Fruit fly (Drosophila melanogaster) whole organism, embryonic: ENCODE data around the gene CG9839.
A peak's percentile ranks its signal among the peaks of the same experiment; 100 is the strongest.

Experiments used
- Abd-B ChIP-seq: fragments of 200-800 bp; sonication (Bioruptor generic); optimal IDR thresholded peaks from 2 replicates; lab custom pipeline; 2018; ENCODE audit warnings: missing biosample characterization, mild to moderate bottlenecking, missing genetic modification characterization, moderate library complexity
- CG10462 ChIP-seq: fragments of 200-800 bp; sonication (Bioruptor generic); optimal IDR thresholded peaks from 2 replicates; lab custom pipeline; 2016; ENCODE audit warnings: missing biosample characterization, missing genetic modification characterization
- CG10565 ChIP-seq: fragments of 200-800 bp; sonication (Bioruptor generic); optimal IDR thresholded peaks from 3 replicates; lab custom pipeline; 2016; ENCODE audit warnings: missing biosample characterization, mild to moderate bottlenecking, missing genetic modification characterization
- CG11456 ChIP-seq: fragments of 200-800 bp; sonication (Bioruptor generic); IDR thresholded peaks from 3 replicates; pipeline ENCODE4 v1.3.6; 2022; ENCODE audit warnings: missing biosample characterization, missing genetic modification characterization
- CG12942 ChIP-seq: fragments of 200-800 bp; sonication (Bioruptor generic); optimal IDR thresholded peaks from 3 replicates; lab custom pipeline; 2016; ENCODE audit warnings: missing biosample characterization, missing genetic modification characterization
- CG13296 ChIP-seq: fragments of 200-800 bp; sonication (Bioruptor generic); optimal IDR thresholded peaks from 3 replicates; lab custom pipeline; 2018; ENCODE audit warnings: missing biosample characterization, mild to moderate bottlenecking, missing genetic modification characterization
- CG14441 ChIP-seq: fragments of 200-800 bp; sonication (Bioruptor generic); IDR thresholded peaks from 2 replicates; pipeline ENCODE4 v1.3.6; 2022; ENCODE audit warnings: missing biosample characterization, missing genetic modification characterization
- CG14667 ChIP-seq: fragments of 200-800 bp; sonication (Bioruptor generic); IDR thresholded peaks from 2 replicates; pipeline ENCODE4 v1.3.6; 2022; ENCODE audit warnings: missing biosample characterization, missing genetic modification characterization
- CG15073 ChIP-seq: fragments of 200-800 bp; sonication (Bioruptor generic); optimal IDR thresholded peaks from 2 replicates; lab custom pipeline; 2016; ENCODE audit warnings: missing biosample characterization, missing genetic modification characterization
- CG16863 ChIP-seq: fragments of 200-800 bp; sonication (Bioruptor generic); optimal IDR thresholded peaks from 3 replicates; lab custom pipeline; 2016; ENCODE audit warnings: missing biosample characterization, missing genetic modification characterization
- CG17361 ChIP-seq: fragments of 200-800 bp; sonication (Bioruptor generic); IDR thresholded peaks from 3 replicates; pipeline ENCODE4 v1.3.6; 2022; ENCODE audit warnings: missing biosample characterization, missing genetic modification characterization
- CG18619 ChIP-seq: fragments of 200-800 bp; sonication (Bioruptor generic); optimal IDR thresholded peaks from 3 replicates; lab custom pipeline; 2017; ENCODE audit warnings: missing biosample characterization, mild to moderate bottlenecking, missing genetic modification characterization
- CG3065 ChIP-seq: fragments of 200-800 bp; sonication (Bioruptor generic); optimal IDR thresholded peaks from 2 replicates; lab custom pipeline; 2016; ENCODE audit warnings: missing biosample characterization, missing genetic modification characterization
- CG31388 ChIP-seq: fragments of 200-800 bp; sonication (Bioruptor generic); optimal IDR thresholded peaks from 2 replicates; lab custom pipeline; 2016; ENCODE audit warnings: missing biosample characterization, missing genetic modification characterization
- CG7556 ChIP-seq: fragments of 200-800 bp; sonication (Bioruptor generic); optimal IDR thresholded peaks from 2 replicates; lab custom pipeline; 2017; ENCODE audit warnings: missing biosample characterization, mild to moderate bottlenecking, missing genetic modification characterization
- CG9727 ChIP-seq: fragments of 200-800 bp; sonication (Bioruptor generic); optimal IDR thresholded peaks from 3 replicates; lab custom pipeline; 2017; ENCODE audit warnings: missing biosample characterization, mild to moderate bottlenecking, missing genetic modification characterization
- Camta ChIP-seq: fragments of 200-800 bp; sonication (Bioruptor generic); optimal IDR thresholded peaks from 2 replicates; lab custom pipeline; 2016; ENCODE audit warnings: missing biosample characterization, missing genetic modification characterization
- CrebB ChIP-seq: fragments of 200-800 bp; sonication (Bioruptor generic); optimal IDR thresholded peaks from 3 replicates; lab custom pipeline; 2018; ENCODE audit warnings: missing biosample characterization, mild to moderate bottlenecking, missing genetic modification characterization
- Dip3 ChIP-seq: fragments of 200-800 bp; sonication (Bioruptor generic); optimal IDR thresholded peaks from 3 replicates; lab custom pipeline; 2016; ENCODE audit warnings: missing biosample characterization, missing genetic modification characterization
- Fer3 ChIP-seq: fragments of 200-800 bp; sonication (Bioruptor generic); optimal IDR thresholded peaks from 2 replicates; lab custom pipeline; 2018; ENCODE audit warnings: missing biosample characterization, mild to moderate bottlenecking, missing genetic modification characterization, moderate library complexity
- Hand ChIP-seq: fragments of 200-800 bp; sonication (Bioruptor generic); optimal IDR thresholded peaks from 2 replicates; lab custom pipeline; 2017; ENCODE audit warnings: mild to moderate bottlenecking, missing biosample characterization, missing genetic modification reagents, missing genetic modification characterization
- Hey ChIP-seq: fragments of 200-800 bp; sonication (Bioruptor generic); optimal IDR thresholded peaks from 3 replicates; lab custom pipeline; 2018; ENCODE audit warnings: missing biosample characterization, mild to moderate bottlenecking, missing genetic modification characterization
- Hr51 ChIP-seq, 2 experiments: fragments of 200-800 bp; sonication (Bioruptor generic); optimal IDR thresholded peaks; 2 replicates in 1 of 2; 3 replicates in 1 of 2; lab custom pipeline; 2016 to 2018; ENCODE audit warnings: missing biosample characterization in 2 of 2, missing genetic modification characterization in 2 of 2, mild to moderate bottlenecking in 1 of 2, moderate library complexity in 1 of 2
- Med ChIP-seq: fragments of 200-800 bp; sonication (Bioruptor generic); peaks from one replicate; lab custom pipeline; 2016; ENCODE audit warnings: missing biosample characterization, missing genetic modification characterization, mild to moderate bottlenecking, inconsistent platforms, moderate library complexity
- Oli ChIP-seq: fragments of 200-800 bp; sonication (Bioruptor generic); optimal IDR thresholded peaks from 2 replicates; lab custom pipeline; 2018; ENCODE audit warnings: missing biosample characterization, mild to moderate bottlenecking, missing genetic modification characterization, moderate library complexity
- Ravus ChIP-seq: fragments of 200-800 bp; sonication (Bioruptor generic); IDR thresholded peaks from 2 replicates; pipeline ENCODE4 v1.3.6; 2022; ENCODE audit warnings: missing biosample characterization, missing genetic modification characterization
- Sin3A ChIP-seq: fragments of >200 bp; optimal IDR thresholded peaks from 2 replicates; lab custom pipeline; 2018
- Spps ChIP-seq: fragments of 200-800 bp; sonication (Bioruptor generic); optimal IDR thresholded peaks from 2 replicates; lab custom pipeline; 2018; ENCODE audit warnings: missing biosample characterization, mild to moderate bottlenecking, missing genetic modification characterization
- Sry-β ChIP-seq: fragments of 200-800 bp; sonication (Bioruptor generic); optimal IDR thresholded peaks from 2 replicates; lab custom pipeline; 2018; ENCODE audit warnings: missing biosample characterization, mild to moderate bottlenecking, missing genetic modification characterization, moderate library complexity
- Trl ChIP-seq, 3 experiments: fragments of >200 bp in 2 of 3; fragments of 200-800 bp in 1 of 3; sonication (Bioruptor generic) in 1 of 3; optimal IDR thresholded peaks; 2 replicates in 1 of 3; 3 replicates in 2 of 3; lab custom pipeline; 2016 to 2017; ENCODE audit warnings: missing biosample characterization in 1 of 3, missing genetic modification characterization in 1 of 3
- YL-1 ChIP-seq: fragments of 200-800 bp; sonication (Bioruptor generic); optimal IDR thresholded peaks from 3 replicates; lab custom pipeline; 2017; ENCODE audit warnings: missing biosample characterization, mild to moderate bottlenecking, missing genetic modification characterization
- bbx ChIP-seq: fragments of 200-800 bp; sonication (Bioruptor generic); IDR thresholded peaks from 2 replicates; pipeline ENCODE4 v1.3.6; 2022; ENCODE audit warnings: missing biosample characterization, missing genetic modification characterization; ENCODE audit not compliant: partially characterized antibody
- chn ChIP-seq: fragments of 200-800 bp; sonication (Bioruptor generic); optimal IDR thresholded peaks from 2 replicates; lab custom pipeline; 2016; ENCODE audit warnings: missing biosample characterization, missing genetic modification characterization
- croc ChIP-seq: fragments of 200-800 bp; sonication (Bioruptor generic); conservative IDR thresholded peaks from 3 replicates; pipeline ENCODE4 v1.3.6; 2022; ENCODE audit warnings: missing biosample characterization, missing genetic modification characterization
- crol ChIP-seq: fragments of 200-800 bp; sonication (Bioruptor generic); IDR thresholded peaks from 2 replicates; pipeline ENCODE4 v1.3.6; 2022; ENCODE audit warnings: missing biosample characterization, missing genetic modification characterization
- dmrt11E ChIP-seq: fragments of 200-800 bp; sonication (Bioruptor generic); optimal IDR thresholded peaks from 3 replicates; lab custom pipeline; 2018; ENCODE audit warnings: missing biosample characterization, mild to moderate bottlenecking, missing genetic modification characterization, moderate library complexity
- fd64A ChIP-seq: fragments of 200-800 bp; sonication (Bioruptor generic); optimal IDR thresholded peaks from 3 replicates; lab custom pipeline; 2018; ENCODE audit warnings: missing biosample characterization, mild to moderate bottlenecking, missing genetic modification characterization
- hth ChIP-seq: fragments of >200 bp; optimal IDR thresholded peaks from 2 replicates; lab custom pipeline; 2017; ENCODE audit warnings: inconsistent platforms
- klu ChIP-seq: fragments of 200-800 bp; sonication (Bioruptor generic); IDR thresholded peaks from 2 replicates; pipeline ENCODE4 v1.3.6; 2022; ENCODE audit warnings: missing biosample characterization, missing genetic modification characterization
- lov ChIP-seq, 2 experiments: fragments of 200-800 bp in 1 of 2; fragments of >200 bp in 1 of 2; sonication (Bioruptor generic) in 1 of 2; IDR thresholded peaks in 1 of 2; optimal IDR thresholded peaks in 1 of 2; 2 replicates in 1 of 2; 3 replicates in 1 of 2; pipeline versions ENCODE4 v1.3.6 to Lab custom; 2017 to 2022; ENCODE audit warnings: missing biosample characterization in 1 of 2, missing genetic modification characterization in 1 of 2
- nerfin-1 ChIP-seq: fragments of 200-800 bp; sonication (Bioruptor generic); optimal IDR thresholded peaks from 3 replicates; lab custom pipeline; 2019; ENCODE audit warnings: missing biosample characterization, mild to moderate bottlenecking, missing genetic modification characterization, moderate library complexity
- odd ChIP-seq: fragments of 200-800 bp; sonication (Bioruptor generic); optimal IDR thresholded peaks from 2 replicates; lab custom pipeline; 2017; ENCODE audit warnings: missing biosample characterization, mild to moderate bottlenecking, missing genetic modification characterization
- pb ChIP-seq: fragments of 200-800 bp; sonication (Bioruptor generic); optimal IDR thresholded peaks from 3 replicates; lab custom pipeline; 2016; ENCODE audit warnings: missing biosample characterization, missing genetic modification characterization
- rib ChIP-seq: fragments of 200-800 bp; sonication (Bioruptor generic); IDR thresholded peaks from 2 replicates; pipeline ENCODE4 v1.3.6; 2022; ENCODE audit warnings: missing biosample characterization, missing genetic modification characterization
- sens ChIP-seq: fragments of 200-800 bp; sonication (Bioruptor generic); peaks from one replicate; lab custom pipeline; 2016; ENCODE audit warnings: missing biosample characterization, missing genetic modification characterization
- slbo ChIP-seq: fragments of 200-800 bp; sonication (Bioruptor generic); IDR thresholded peaks from 2 replicates; pipeline ENCODE4 v1.3.6; 2022; ENCODE audit warnings: missing biosample characterization, missing genetic modification characterization
- so ChIP-seq: fragments of 200-800 bp; sonication (Bioruptor generic); IDR thresholded peaks from 3 replicates; pipeline ENCODE4 v1.3.6; 2022; ENCODE audit warnings: missing biosample characterization, missing genetic modification characterization
- trh ChIP-seq: fragments of 200-800 bp; sonication (Bioruptor generic); optimal IDR thresholded peaks from 2 replicates; lab custom pipeline; 2016; ENCODE audit warnings: missing biosample characterization, missing genetic modification characterization
- wek ChIP-seq: fragments of 200-800 bp; sonication (Bioruptor generic); optimal IDR thresholded peaks from 3 replicates; lab custom pipeline; 2018; ENCODE audit warnings: missing biosample characterization, mild to moderate bottlenecking, missing genetic modification characterization, moderate library complexity
- wor ChIP-seq: fragments of 200-800 bp; sonication (Bioruptor generic); IDR thresholded peaks from 2 replicates; pipeline ENCODE4 v1.3.6; 2022; ENCODE audit warnings: missing biosample characterization, missing genetic modification characterization

CG9839 gene

DNA sequence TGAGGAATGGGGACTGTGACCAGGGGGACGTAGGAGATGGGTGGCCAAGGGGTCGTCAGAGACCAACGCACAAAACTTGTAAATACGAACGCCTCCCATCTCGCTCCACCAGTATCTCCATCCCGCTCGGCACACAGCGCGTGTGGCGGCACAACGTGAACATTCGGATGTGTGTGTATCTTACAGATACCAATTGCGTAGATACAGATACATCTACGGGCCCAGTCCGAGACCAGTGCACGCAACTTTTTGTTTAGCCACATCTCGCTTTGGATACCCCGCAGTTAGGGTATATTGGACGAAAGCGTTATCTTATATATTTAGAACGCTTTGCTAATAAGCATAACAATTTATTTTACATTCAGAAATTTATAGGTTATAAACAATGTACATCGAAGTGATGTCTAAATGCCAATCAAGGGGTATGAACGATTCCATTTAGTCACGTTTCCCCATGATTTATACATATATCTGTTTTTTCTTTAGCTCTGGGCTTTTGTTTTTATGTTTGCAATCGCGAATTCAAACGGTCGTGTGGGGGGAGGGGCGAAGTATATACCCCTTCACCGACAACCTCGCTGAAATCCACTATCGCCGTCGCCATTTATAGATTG is 5.8 kb upstream of the CG9839 start (continued):
- TF ChIP-seq pb, result peak; percentile 97
- TF ChIP-seq sens (GFP tag; lab: Kevin White, UChicago), result peak; percentile 100
- TF ChIP-seq CG9727 (GFP tag; lab: Kevin White, UChicago), result peak; percentile 99
- TF ChIP-seq CrebB (tag; lab: Kevin White, UChicago), result peak; percentile 99
- TF ChIP-seq CG10462 (GFP tag; lab: Kevin White, UChicago), result peak; percentile 98
- TF ChIP-seq fd64A (GFP tag; lab: Kevin White, UChicago), result peak; percentile 94
- TF ChIP-seq bbx (GFP tag; lab: Robert Waterston, UW), result 0 out of 2 replicates have a peak, but pooled peaks have one; percentile 42
- TF ChIP-seq CG14667 (GFP tag; lab: Robert Waterston, UW), result peak; percentile 98
- peak; percentile 99 for TF ChIP-seq CG13296 (GFP tag; lab: Kevin White, UChicago)
- TF ChIP-seq Hey, result peak; percentile 94
- peak; percentile 99 for TF ChIP-seq Dip3
- TF ChIP-seq klu, result peak; percentile 97
- TF ChIP-seq Trl (optimal IDR thresholded peaks at IDR 0.05; lab: Kevin White, UChicago), result no peak
- peak; percentile 99 for TF ChIP-seq Trl (GFP tag; optimal IDR thresholded peaks at IDR 0.05; lab: Kevin White, UChicago)
- TF ChIP-seq Hr51 (GFP tag; optimal IDR thresholded peaks at IDR 0.05; lab: Kevin White, UChicago), result peak; percentile 99
- TF ChIP-seq Sin3A (lab: Kevin White, UChicago), result no peak
- TF ChIP-seq Med (GFP tag; lab: Kevin White, UChicago), result peak; percentile 100
- TF ChIP-seq wek, result peak; percentile 95
- peak; percentile 97 for TF ChIP-seq trh (GFP tag; lab: Kevin White, UChicago)
- peak; percentile 99 for TF ChIP-seq CG18619 (GFP tag; lab: Kevin White, UChicago)
- TF ChIP-seq CG31388 (GFP tag; lab: Kevin White, UChicago), result peak; percentile 97
- peak; percentile 98 for TF ChIP-seq Ravus
- peak; percentile 99 for TF ChIP-seq chn (GFP tag; lab: Kevin White, UChicago)
- peak; percentile 96 for TF ChIP-seq dmrt11E (tag; lab: Kevin White, UChicago)
- TF ChIP-seq CG7556, result peak; percentile 98
- peak; percentile 99 for TF ChIP-seq CG11456 (GFP tag; lab: Robert Waterston, UW)
- TF ChIP-seq CG3065 (GFP tag; lab: Kevin White, UChicago), result peak; percentile 95
- peak; percentile 96 for TF ChIP-seq wor (GFP tag; lab: Robert Waterston, UW)
- peak; percentile 69 for TF ChIP-seq Sry-β
- peak; percentile 99 for TF ChIP-seq so (GFP tag; lab: Robert Waterston, UW)
- no peak for TF ChIP-seq hth (lab: Kevin White, UChicago)
- TF ChIP-seq croc (GFP tag; lab: Robert Waterston, UW), result peak; percentile 96
- peak; percentile 86 for TF ChIP-seq CG15073
- TF ChIP-seq CG12942 (GFP tag; lab: Kevin White, UChicago), result peak; percentile 98
- TF ChIP-seq nerfin-1 (tag; lab: Kevin White, UChicago), result peak; percentile 96
- TF ChIP-seq YL-1 (GFP tag; lab: Kevin White, UChicago), result peak; percentile 95
- TF ChIP-seq Hand (GFP tag; lab: Kevin White, UChicago), result peak; percentile 98
- peak; percentile 99 for TF ChIP-seq Fer3 (tag; lab: Kevin White, UChicago)
- TF ChIP-seq lov (optimal IDR thresholded peaks at IDR 0.05; lab: Kevin White, UChicago), result no peak
- peak; percentile 98 for TF ChIP-seq lov (GFP tag; IDR thresholded peaks at IDR 0.05; lab: Robert Waterston, UW)
- TF ChIP-seq Spps (tag; lab: Kevin White, UChicago), result peak; percentile 93
- peak; percentile 97 for TF ChIP-seq crol (GFP tag; lab: Robert Waterston, UW)
- TF ChIP-seq CG10565, result peak; percentile 95
- TF ChIP-seq Camta (GFP tag; lab: Kevin White, UChicago), result peak; percentile 99
- peak; percentile 99 for TF ChIP-seq Abd-B
- TF ChIP-seq CG16863 (GFP tag; lab: Kevin White, UChicago), result peak; percentile 99
- peak; percentile 98 for TF ChIP-seq odd (GFP tag; lab: Kevin White, UChicago)
- TF ChIP-seq slbo (GFP tag; lab: Robert Waterston, UW), result peak; percentile 99
- TF ChIP-seq rib, result peak; percentile 99
- TF ChIP-seq CG17361, result peak; percentile 95
- peak; percentile 99 for TF ChIP-seq Oli (tag; lab: Kevin White, UChicago)
- peak; percentile 99 for TF ChIP-seq CG14441 (GFP tag; lab: Robert Waterston, UW)
